Worm (Caenorhabditis elegans): Measurements from ENCODE around the gene str-92.

- TF ChIP-seq ets-7 (tag; optimal IDR thresholded peaks at IDR 0.05) (no peak), tra-4 (tag; optimal IDR thresholded peaks at IDR 0.05) (no peak), ceh-36 (tag; optimal IDR thresholded peaks at IDR 0.05) (no peak), tbx-11 (GFP tag; IDR thresholded peaks at IDR 0.05) (no peak), B0310.2 (tag; optimal IDR thresholded peaks at IDR 0.05) (no peak), ama-1 (optimal IDR thresholded peaks at IDR 0.05) (no peak), scrt-1 (GFP tag; IDR thresholded peaks at IDR 0.05) (no peak)
Observed at ce11 chrV:17660003-17660402, 16.4 kb downstream of the str-92 start, which contains the start of gene dgat-2.
